Worm (Caenorhabditis elegans) whole organism, early embryonic: ENCODE results near the gene T08D10.3.

Experiments used
- B0310.2 ChIP-seq: sonication (generic microtip); optimal IDR thresholded peaks from 2 replicates; lab custom pipeline; 2016; ENCODE audit warnings: mild to moderate bottlenecking, missing genetic modification characterization, missing compliant biosample characterization
- ama-1 ChIP-seq: fragments of 150-350 bp; optimal IDR thresholded peaks from 2 replicates; lab custom pipeline; 2014
- ceh-13 ChIP-seq: fragments of 200-800 bp; sonication (Bioruptor generic); optimal IDR thresholded peaks from 2 replicates; lab custom pipeline; 2018; ENCODE audit warnings: mild to moderate bottlenecking, missing genetic modification characterization, missing compliant biosample characterization
- ceh-36 ChIP-seq: sonication (generic microtip); optimal IDR thresholded peaks from 2 replicates; lab custom pipeline; 2016; ENCODE audit warnings: missing genetic modification characterization, inconsistent platforms, missing compliant biosample characterization
- ets-7 ChIP-seq: sonication (generic microtip); optimal IDR thresholded peaks from 2 replicates; lab custom pipeline; 2016; ENCODE audit warnings: missing genotype, missing genetic modification characterization, missing compliant biosample characterization
- flt-1 ChIP-seq: fragments of 200-800 bp; sonication (Bioruptor generic); IDR thresholded peaks from 2 replicates; pipeline ENCODE4 v1.3.6; 2022; ENCODE audit warnings: missing genetic modification characterization, missing compliant biosample characterization
- tbx-11 ChIP-seq: fragments of 200-800 bp; sonication (Bioruptor generic); IDR thresholded peaks from 2 replicates; pipeline ENCODE4 v1.3.6; 2022; ENCODE audit warnings: missing genetic modification characterization, missing compliant biosample characterization
- tbx-37 ChIP-seq: fragments of 200-800 bp; sonication (Bioruptor generic); conservative IDR thresholded peaks from 2 replicates; pipeline ENCODE4 v1.3.6; 2022; ENCODE audit warnings: missing genetic modification reagents, missing genetic modification characterization, missing compliant biosample characterization
- tra-4 ChIP-seq: sonication (generic microtip); optimal IDR thresholded peaks from 2 replicates; lab custom pipeline; 2017; ENCODE audit warnings: missing genetic modification characterization, missing compliant biosample characterization

DNA sequence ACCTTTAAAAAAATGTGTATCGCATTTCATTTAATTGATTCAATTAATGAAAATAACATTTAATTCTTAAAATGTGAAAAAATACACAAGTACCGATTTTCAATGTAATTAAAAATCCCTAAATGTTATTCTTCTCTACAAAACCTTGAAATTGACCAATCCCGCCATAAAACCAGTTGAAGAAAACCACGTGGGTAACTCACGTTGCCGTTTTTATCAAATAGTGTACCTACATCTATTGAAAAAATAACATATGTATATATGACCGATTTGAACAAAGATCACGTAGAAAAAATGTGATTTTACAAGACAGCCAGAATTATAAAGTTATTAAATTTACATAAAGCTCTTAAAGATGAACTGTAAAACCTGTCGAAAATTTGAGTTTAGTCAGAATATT, 9.9 kb downstream of the T08D10.3 start:
- TF ChIP-seq tbx-11: no peak
- TF ChIP-seq ama-1 (lab: Kevin White, UChicago): no peak
- no peak for TF ChIP-seq ceh-36 (tag; lab: Kevin White, UChicago)
- no peak for TF ChIP-seq ets-7 (tag; lab: Kevin White, UChicago)
- no peak for TF ChIP-seq flt-1 (GFP tag; lab: Robert Waterston, UW)
- no peak for TF ChIP-seq ceh-13 (GFP tag; lab: Kevin White, UChicago)
- TF ChIP-seq B0310.2: no peak
- TF ChIP-seq tbx-37: no peak
- no peak for TF ChIP-seq tra-4 (tag; lab: Kevin White, UChicago)
